Worm (Caenorhabditis elegans) whole organism, young adult: ENCODE results near the gene far-6.

Experiments used
- B0336.3 ChIP-seq: fragments of 200-800 bp; sonication (Bioruptor generic); IDR thresholded peaks from 2 replicates; pipeline ENCODE4 v1.3.6; 2022; ENCODE audit warnings: missing genetic modification characterization, missing compliant biosample characterization
- C06A6.2 ChIP-seq: fragments of 200-800 bp; sonication (Bioruptor generic); conservative IDR thresholded peaks from 2 replicates; pipeline ENCODE4 v1.3.6; 2022; ENCODE audit warnings: missing genetic modification characterization, missing compliant biosample characterization
- C17E4.6 ChIP-seq: fragments of 200-800 bp; sonication (Bioruptor generic); IDR thresholded peaks from 2 replicates; pipeline ENCODE4 v1.3.6; 2022; ENCODE audit warnings: missing genetic modification reagents, missing genetic modification characterization, missing compliant biosample characterization
- F10E7.11 ChIP-seq: sonication (generic microtip); optimal IDR thresholded peaks from 2 replicates; lab custom pipeline; 2017; ENCODE audit warnings: mild to moderate bottlenecking, missing genetic modification characterization, moderate library complexity, missing compliant biosample characterization
- F39B2.1 ChIP-seq: fragments of 200-800 bp; sonication (Bioruptor generic); IDR thresholded peaks from 2 replicates; pipeline ENCODE4 v1.3.6; 2022; ENCODE audit warnings: missing genetic modification reagents, missing genetic modification characterization, missing compliant biosample characterization
- F49E8.2 ChIP-seq: sonication (generic microtip); optimal IDR thresholded peaks from 3 replicates; lab custom pipeline; 2017; ENCODE audit warnings: missing genetic modification characterization, mild to moderate bottlenecking, missing compliant biosample characterization, antibody characterized with exemption, moderate library complexity; ENCODE audit not compliant: insufficient read depth
- F55B11.4 ChIP-seq: sonication (generic microtip); optimal IDR thresholded peaks from 2 replicates; lab custom pipeline; 2016; ENCODE audit warnings: missing compliant biosample characterization, missing genetic modification characterization, borderline replicate concordance; ENCODE audit not compliant: insufficient read depth
- F57A8.1 ChIP-seq: fragments of 200-800 bp; sonication (Bioruptor generic); optimal IDR thresholded peaks from 2 replicates; lab custom pipeline; 2018; ENCODE audit warnings: mild to moderate bottlenecking, missing genetic modification characterization, moderate library complexity, missing compliant biosample characterization
- T26A5.8 ChIP-seq: sonication (generic microtip); optimal IDR thresholded peaks from 2 replicates; lab custom pipeline; 2016; ENCODE audit warnings: missing genetic modification characterization, missing compliant biosample characterization
- Y53F4B.3 ChIP-seq: fragments of 200-800 bp; sonication (Bioruptor generic); IDR thresholded peaks from 2 replicates; pipeline ENCODE4 v1.3.6; 2022; ENCODE audit warnings: missing genetic modification reagents, missing genetic modification characterization, missing compliant biosample characterization
- Y53G8AR.9 ChIP-seq: fragments of 200-800 bp; sonication (Bioruptor generic); conservative IDR thresholded peaks from 2 replicates; pipeline ENCODE4 v1.3.6; 2022; ENCODE audit warnings: missing genetic modification reagents, missing genetic modification characterization, missing compliant biosample characterization
- Y56A3A.18 ChIP-seq: fragments of 200-800 bp; sonication (Bioruptor generic); IDR thresholded peaks from 2 replicates; pipeline ENCODE4 v1.3.6; 2022; ENCODE audit warnings: missing genetic modification reagents, missing genetic modification characterization, missing compliant biosample characterization
- ZK185.1 ChIP-seq: sonication (generic microtip); optimal IDR thresholded peaks from 2 replicates; lab custom pipeline; 2016; ENCODE audit warnings: mild to moderate bottlenecking, missing genetic modification characterization, missing compliant biosample characterization; ENCODE audit not compliant: poor library complexity, severe bottlenecking
- aptf-3 ChIP-seq: fragments of 200-800 bp; sonication (Bioruptor generic); IDR thresholded peaks from 2 replicates; pipeline ENCODE4 v1.3.6; 2022; ENCODE audit warnings: missing genetic modification characterization, missing compliant biosample characterization
- atf-7 ChIP-seq: sonication (generic microtip); optimal IDR thresholded peaks from 2 replicates; lab custom pipeline; 2017; ENCODE audit warnings: mild to moderate bottlenecking, missing genetic modification characterization, missing compliant biosample characterization
- athp-1 ChIP-seq: sonication (generic microtip); optimal IDR thresholded peaks from 2 replicates; lab custom pipeline; 2017; ENCODE audit warnings: mild to moderate bottlenecking, missing genetic modification characterization, missing compliant biosample characterization
- cebp-2 ChIP-seq: fragments of 200-800 bp; sonication (Bioruptor generic); IDR thresholded peaks from 2 replicates; pipeline ENCODE4 v1.3.6; 2022; ENCODE audit warnings: missing genetic modification characterization, missing compliant biosample characterization
- ceh-40 ChIP-seq: fragments of 200-800 bp; sonication (Bioruptor generic); IDR thresholded peaks from 2 replicates; pipeline ENCODE4 v1.3.6; 2022; ENCODE audit warnings: missing genetic modification characterization, missing compliant biosample characterization
- ceh-91 ChIP-seq: fragments of 200-800 bp; sonication (Bioruptor generic); IDR thresholded peaks from 2 replicates; pipeline ENCODE4 v1.3.6; 2022; ENCODE audit warnings: missing genetic modification reagents, missing genetic modification characterization, missing compliant biosample characterization
- chd-7 ChIP-seq: sonication (generic microtip); optimal IDR thresholded peaks from 2 replicates; lab custom pipeline; 2016; ENCODE audit warnings: mild to moderate bottlenecking, missing genetic modification characterization, moderate library complexity, missing compliant biosample characterization
- dox-1 ChIP-seq: fragments of 200-800 bp; sonication (Bioruptor generic); IDR thresholded peaks from 2 replicates; pipeline ENCODE4 v1.3.6; 2022; ENCODE audit warnings: missing genetic modification reagents, missing genetic modification characterization, missing compliant biosample characterization
- gei-17 ChIP-seq: fragments of 200-800 bp; sonication (Bioruptor generic); optimal IDR thresholded peaks from 2 replicates; lab custom pipeline; 2018; ENCODE audit warnings: mild to moderate bottlenecking, missing genetic modification characterization, missing compliant biosample characterization
- hlh-26 ChIP-seq: fragments of 200-800 bp; sonication (Bioruptor generic); conservative IDR thresholded peaks from 2 replicates; pipeline ENCODE4 v1.3.6; 2022; ENCODE audit warnings: missing genetic modification reagents, missing genetic modification characterization, missing compliant biosample characterization
- hrde-1 ChIP-seq: sonication (generic microtip); optimal IDR thresholded peaks from 2 replicates; lab custom pipeline; 2016; ENCODE audit warnings: missing genetic modification characterization, mild to moderate bottlenecking, missing compliant biosample characterization, moderate library complexity, missing genotype, missing genetic modification reagents, borderline replicate concordance
- let-526 ChIP-seq: fragments of 200-800 bp; sonication (Bioruptor generic); IDR thresholded peaks from 2 replicates; pipeline ENCODE4 v1.3.6; 2022; ENCODE audit warnings: missing genetic modification reagents, missing genetic modification characterization, missing compliant biosample characterization
- let-607 ChIP-seq, 2 experiments: fragments of 200-800 bp in 1 of 2; sonication (Bioruptor generic) in 1 of 2; sonication (generic microtip) in 1 of 2; optimal IDR thresholded peaks; 2 replicates each; lab custom pipeline; 2016 to 2018; ENCODE audit warnings: mild to moderate bottlenecking in 2 of 2, missing compliant biosample characterization in 2 of 2, missing genetic modification characterization in 2 of 2, moderate library complexity in 2 of 2, missing genotype in 1 of 2
- lin-40 ChIP-seq: sonication (generic microtip); optimal IDR thresholded peaks from 2 replicates; lab custom pipeline; 2016; ENCODE audit warnings: missing genetic modification characterization, mild to moderate bottlenecking, missing compliant biosample characterization, missing genotype, missing genetic modification reagents
- lin-54 ChIP-seq: fragments of 200-800 bp; sonication (Bioruptor generic); optimal IDR thresholded peaks from 2 replicates; lab custom pipeline; 2018; ENCODE audit warnings: mild to moderate bottlenecking, missing genetic modification characterization, missing compliant biosample characterization
- lsy-27 ChIP-seq: sonication (generic microtip); optimal IDR thresholded peaks from 2 replicates; lab custom pipeline; 2017; ENCODE audit warnings: missing genetic modification characterization, mild to moderate bottlenecking, missing compliant biosample characterization, antibody characterized with exemption, missing genotype, borderline replicate concordance; ENCODE audit not compliant: insufficient read depth
- mcd-1 ChIP-seq: fragments of 200-800 bp; sonication (Bioruptor generic); IDR thresholded peaks from 2 replicates; pipeline ENCODE4 v1.3.6; 2022; ENCODE audit warnings: missing genetic modification reagents, missing genetic modification characterization, missing compliant biosample characterization
- mes-4 ChIP-seq: sonication (generic microtip); optimal IDR thresholded peaks from 2 replicates; lab custom pipeline; 2016; ENCODE audit warnings: missing genotype, missing genetic modification characterization, missing compliant biosample characterization
- nfyb-1 ChIP-seq: fragments of 200-800 bp; sonication (Bioruptor generic); IDR thresholded peaks from 2 replicates; pipeline ENCODE4 v1.3.6; 2022; ENCODE audit warnings: missing genetic modification reagents, missing genetic modification characterization, missing compliant biosample characterization
- nhr-90 ChIP-seq: sonication (generic microtip); optimal IDR thresholded peaks from 2 replicates; lab custom pipeline; 2016; ENCODE audit warnings: missing genotype, mild to moderate bottlenecking, missing genetic modification characterization, missing compliant biosample characterization
- pbrm-1 ChIP-seq: fragments of 200-800 bp; sonication (Bioruptor generic); IDR thresholded peaks from 2 replicates; pipeline ENCODE4 v1.3.6; 2022; ENCODE audit warnings: missing genetic modification reagents, missing genetic modification characterization, missing compliant biosample characterization
- pha-4 ChIP-seq: fragments of 150-350 bp; sonication (generic microtip); optimal IDR thresholded peaks from 2 replicates; lab custom pipeline; 2014; ENCODE audit warnings: missing biosample characterization, missing genetic modification reagents, missing genetic modification characterization
- rec-8 ChIP-seq, 2 experiments: sonication (generic microtip); optimal IDR thresholded peaks; 2 replicates each; lab custom pipeline; 2016; ENCODE audit warnings: mild to moderate bottlenecking in 2 of 2, missing genetic modification characterization in 2 of 2, missing genetic modification reagents in 2 of 2, missing genotype in 2 of 2, missing biosample characterization in 1 of 2, missing compliant biosample characterization in 1 of 2, moderate library complexity in 1 of 2
- repo-1 ChIP-seq: sonication (generic microtip); optimal IDR thresholded peaks from 2 replicates; lab custom pipeline; 2017; ENCODE audit warnings: mild to moderate bottlenecking, missing genetic modification characterization, missing compliant biosample characterization
- sea-2 ChIP-seq: fragments of 200-800 bp; sonication (Bioruptor generic); IDR thresholded peaks from 2 replicates; pipeline ENCODE4 v1.3.6; 2022; ENCODE audit warnings: missing genetic modification characterization, missing compliant biosample characterization
- snpc-1.3 ChIP-seq: sonication (generic microtip); optimal IDR thresholded peaks from 2 replicates; lab custom pipeline; 2017; ENCODE audit warnings: missing genetic modification characterization, mild to moderate bottlenecking, missing compliant biosample characterization, antibody characterized with exemption, moderate library complexity, missing genotype, missing genetic modification reagents; ENCODE audit not compliant: insufficient read depth
- snpc-4 ChIP-seq, 5 experiments: fragments of 150-350 bp in 1 of 5; sonication (generic microtip) in 4 of 5; optimal IDR thresholded peaks; 2 replicates each; lab custom pipeline; 2014 to 2018; ENCODE audit warnings: missing genetic modification characterization in 5 of 5, missing biosample characterization in 3 of 5, antibody characterized with exemption in 2 of 5, mild to moderate bottlenecking in 2 of 5, missing compliant biosample characterization in 2 of 5, missing genotype in 2 of 5, moderate library complexity in 2 of 5, missing genetic modification reagents in 1 of 5
- sptf-2 ChIP-seq: fragments of 200-800 bp; sonication (Bioruptor generic); optimal IDR thresholded peaks from 2 replicates; lab custom pipeline; 2018; ENCODE audit warnings: mild to moderate bottlenecking, missing genetic modification characterization, missing compliant biosample characterization
- unc-130 ChIP-seq: sonication (generic microtip); optimal IDR thresholded peaks from 2 replicates; lab custom pipeline; 2016; ENCODE audit warnings: missing genetic modification reagents, missing genetic modification characterization, missing compliant biosample characterization
- zfh-2 ChIP-seq: fragments of 200-800 bp; sonication (Bioruptor generic); conservative IDR thresholded peaks from 2 replicates; pipeline ENCODE4 v1.3.6; 2022; ENCODE audit warnings: missing genetic modification reagents, missing genetic modification characterization, missing compliant biosample characterization
- zim-3 ChIP-seq: sonication (generic microtip); optimal IDR thresholded peaks from 2 replicates; lab custom pipeline; 2017; ENCODE audit warnings: mild to moderate bottlenecking, missing genetic modification characterization, moderate library complexity, missing compliant biosample characterization
- ztf-22 ChIP-seq: fragments of 200-800 bp; sonication (Bioruptor generic); optimal IDR thresholded peaks from 2 replicates; lab custom pipeline; 2018; ENCODE audit warnings: mild to moderate bottlenecking, missing genetic modification characterization, moderate library complexity, missing compliant biosample characterization
- ztf-25 ChIP-seq: fragments of 200-800 bp; sonication (Bioruptor generic); IDR thresholded peaks from 2 replicates; pipeline ENCODE4 v1.3.6; 2022; ENCODE audit warnings: missing genetic modification reagents, missing genetic modification characterization, missing compliant biosample characterization
- ztf-26 ChIP-seq: sonication (generic microtip); optimal IDR thresholded peaks from 2 replicates; lab custom pipeline; 2017; ENCODE audit warnings: missing genetic modification characterization, missing compliant biosample characterization

The far-6 gene

ce11 chrIV:13314181-13314580, 14.0 kb upstream of the far-6 start (continued):
- TF ChIP-seq nfyb-1 (GFP tag; lab: Robert Waterston, UW) (peak; percentile 74), F39B2.1 (GFP tag; lab: Robert Waterston, UW) (no peak), C06A6.2 (GFP tag; lab: Robert Waterston, UW) (no peak), let-526 (GFP tag; lab: Robert Waterston, UW) (no peak; the same call in 1 of the 2 replicates), C17E4.6 (GFP tag; lab: Robert Waterston, UW) (no peak), lsy-27 (tag; lab: Kevin White, UChicago) (no peak), athp-1 (tag; lab: Kevin White, UChicago) (no peak), T26A5.8 (no peak), rec-8 (tag; optimal IDR thresholded peaks at IDR 0.05; lab: Kevin White, UChicago) (no peak), sea-2 (no peak), snpc-1.3 (tag; lab: Kevin White, UChicago) (no peak), lin-54 (no peak), F55B11.4 (no peak), atf-7 (tag; lab: Kevin White, UChicago) (peak; percentile 53), F10E7.11 (tag; lab: Kevin White, UChicago) (no peak), B0336.3 (GFP tag; lab: Robert Waterston, UW) (peak; percentile 51; the same call in 1 of the 2 replicates), gei-17 (GFP tag; lab: Kevin White, UChicago) (no peak), ZK185.1 (tag; lab: Kevin White, UChicago) (peak; percentile 28), ztf-26 (tag; lab: Kevin White, UChicago) (peak; percentile 3), ceh-40 (GFP tag; lab: Robert Waterston, UW) (no peak), ceh-91 (no peak), snpc-4 (GFP tag; optimal IDR thresholded peaks at IDR 0.05; lab: Kevin White, UChicago) (no peak), snpc-4 (tag; optimal IDR thresholded peaks at IDR 0.05; lab: Kevin White, UChicago) (no peak), hrde-1 (tag; lab: Kevin White, UChicago) (no peak), mes-4 (tag; lab: Kevin White, UChicago) (no peak), Y53F4B.3 (GFP tag; lab: Robert Waterston, UW) (no peak), mcd-1 (GFP tag; lab: Robert Waterston, UW) (no peak), ztf-25 (GFP tag; lab: Robert Waterston, UW) (no peak), dox-1 (GFP tag; lab: Robert Waterston, UW) (peak; percentile 59), unc-130 (GFP tag; lab: Kevin White, UChicago) (no peak), nhr-90 (peak; percentile 16), cebp-2 (0 out of 2 replicates have a peak, but pooled peaks have one; percentile 71), lin-40 (tag; lab: Kevin White, UChicago) (peak; percentile 26), Y53G8AR.9 (GFP tag; lab: Robert Waterston, UW) (0 out of 2 replicates have a peak, but pooled peaks have one; percentile 40), zfh-2 (GFP tag; lab: Robert Waterston, UW) (no peak), zim-3 (no peak), pha-4 (tag; lab: Kevin White, UChicago) (peak; percentile 91), aptf-3 (GFP tag; lab: Robert Waterston, UW) (no peak), chd-7 (peak; percentile 46), pbrm-1 (GFP tag; lab: Robert Waterston, UW) (no peak), ztf-22 (GFP tag; lab: Kevin White, UChicago) (peak; percentile 27), hlh-26 (GFP tag; lab: Robert Waterston, UW) (no peak), let-607 (tag; optimal IDR thresholded peaks at IDR 0.05; lab: Kevin White, UChicago) (peak in 1 of 2 experiments; percentile 8), sptf-2 (GFP tag; lab: Kevin White, UChicago) (no peak), Y56A3A.18 (GFP tag; lab: Robert Waterston, UW) (no peak), repo-1 (tag; lab: Kevin White, UChicago) (no peak), F57A8.1 (no peak), F49E8.2 (no peak)
